Worm (Caenorhabditis elegans) whole organism, mixed stage, embryonic: ENCODE measurements around the gene orc-2.

ENCODE experiments used
- M03D4.4 ChIP-seq: sonication (generic microtip); optimal IDR thresholded peaks from 2 replicates; lab custom pipeline; 2017; ENCODE audit warnings: mild to moderate bottlenecking, missing genetic modification characterization, missing compliant biosample characterization
- ceh-83 ChIP-seq: fragments of 200-800 bp; sonication (Bioruptor generic); optimal IDR thresholded peaks from 2 replicates; lab custom pipeline; 2018; ENCODE audit warnings: mild to moderate bottlenecking, missing genetic modification characterization, missing compliant biosample characterization
- elt-3 ChIP-seq: fragments of 150-350 bp; optimal IDR thresholded peaks from 2 replicates; lab custom pipeline; 2014; ENCODE audit warnings: missing biosample characterization, missing genetic modification characterization
- hlh-1 ChIP-seq: fragments of 150-350 bp; optimal IDR thresholded peaks from 2 replicates; lab custom pipeline; 2014; ENCODE audit warnings: missing biosample characterization, missing genetic modification reagents, missing genetic modification characterization
- mab-5 ChIP-seq: fragments of 150-350 bp; optimal IDR thresholded peaks from 2 replicates; lab custom pipeline; 2014; ENCODE audit warnings: missing biosample characterization, missing genetic modification characterization
- nhr-12 ChIP-seq: fragments of 150-350 bp; optimal IDR thresholded peaks from 2 replicates; lab custom pipeline; 2014; ENCODE audit warnings: missing biosample characterization, missing genetic modification characterization
- nhr-76 ChIP-seq: sonication (generic microtip); optimal IDR thresholded peaks from 2 replicates; lab custom pipeline; 2017; ENCODE audit warnings: missing biosample characterization, missing genetic modification characterization
- snpc-4 ChIP-seq: fragments of 150-350 bp; optimal IDR thresholded peaks from 2 replicates; lab custom pipeline; 2014; ENCODE audit warnings: missing biosample characterization, missing genetic modification characterization
- sptf-1 ChIP-seq: sonication (generic microtip); optimal IDR thresholded peaks from 2 replicates; lab custom pipeline; 2017; ENCODE audit warnings: mild to moderate bottlenecking, missing genetic modification characterization, moderate library complexity, missing compliant biosample characterization
- unc-39 ChIP-seq: fragments of 150-350 bp; optimal IDR thresholded peaks from 2 replicates; lab custom pipeline; 2014; ENCODE audit warnings: missing biosample characterization, missing genetic modification characterization

ce11 chrII:10838550-10838949 lies 35.2 kb upstream of the orc-2 start:
- no peak for TF ChIP-seq snpc-4 (tag; lab: Kevin White, UChicago)
- TF ChIP-seq nhr-12 = no peak
- no peak for TF ChIP-seq sptf-1 (tag; lab: Kevin White, UChicago)
- TF ChIP-seq elt-3 (tag; lab: Kevin White, UChicago) = no peak
- no peak for TF ChIP-seq mab-5 (tag; lab: Kevin White, UChicago)
- no peak for TF ChIP-seq nhr-76 (tag; lab: Kevin White, UChicago)
- TF ChIP-seq M03D4.4 (tag; lab: Kevin White, UChicago) = no peak
- no peak for TF ChIP-seq hlh-1
- no peak for TF ChIP-seq unc-39 (tag; lab: Kevin White, UChicago)
- no peak for TF ChIP-seq ceh-83 (GFP tag; lab: Kevin White, UChicago)
